Fruit fly (Drosophila melanogaster) whole organism, embryonic: ENCODE data around the gene CG8173.
A peak's percentile ranks its signal among the peaks of the same experiment; 100 is the strongest.

Experiments
- Aef1 ChIP-seq: fragments of 200-800 bp; sonication (Bioruptor generic); IDR thresholded peaks from 3 replicates; pipeline ENCODE4 v1.3.6; 2022; ENCODE audit warnings: missing biosample characterization, missing genetic modification characterization
- Bteb2 ChIP-seq: fragments of 200-800 bp; sonication (Bioruptor generic); optimal IDR thresholded peaks from 2 replicates; lab custom pipeline; 2016; ENCODE audit warnings: missing biosample characterization, missing genetic modification characterization
- CG10321 ChIP-seq: fragments of 200-800 bp; sonication (Bioruptor generic); IDR thresholded peaks from 2 replicates; pipeline ENCODE4 v1.3.6; 2022; ENCODE audit warnings: missing biosample characterization, missing genetic modification characterization
- CG12104 ChIP-seq: fragments of 200-800 bp; sonication (Bioruptor generic); optimal IDR thresholded peaks from 3 replicates; lab custom pipeline; 2016; ENCODE audit warnings: missing biosample characterization, missing genetic modification characterization
- CG12942 ChIP-seq: fragments of 200-800 bp; sonication (Bioruptor generic); optimal IDR thresholded peaks from 3 replicates; lab custom pipeline; 2016; ENCODE audit warnings: missing biosample characterization, missing genetic modification characterization
- CG14441 ChIP-seq: fragments of 200-800 bp; sonication (Bioruptor generic); IDR thresholded peaks from 2 replicates; pipeline ENCODE4 v1.3.6; 2022; ENCODE audit warnings: missing biosample characterization, missing genetic modification characterization
- CG17359 ChIP-seq: fragments of 200-800 bp; sonication (Bioruptor generic); optimal IDR thresholded peaks from 3 replicates; lab custom pipeline; 2018; ENCODE audit warnings: missing biosample characterization, mild to moderate bottlenecking, missing genetic modification characterization, moderate library complexity
- CG17912 ChIP-seq: fragments of 200-800 bp; sonication (Bioruptor generic); optimal IDR thresholded peaks from 2 replicates; lab custom pipeline; 2018; ENCODE audit warnings: missing biosample characterization, mild to moderate bottlenecking, missing genetic modification characterization
- CG18476 ChIP-seq: fragments of 200-800 bp; sonication (Bioruptor generic); optimal IDR thresholded peaks from 2 replicates; lab custom pipeline; 2016; ENCODE audit warnings: missing biosample characterization, mild to moderate bottlenecking, missing genetic modification characterization
- CG18764 ChIP-seq: fragments of 200-800 bp; sonication (Bioruptor generic); optimal IDR thresholded peaks from 3 replicates; lab custom pipeline; 2016; ENCODE audit warnings: missing biosample characterization, missing genetic modification characterization
- CG2678 ChIP-seq: fragments of 200-800 bp; sonication (Bioruptor generic); optimal IDR thresholded peaks from 3 replicates; lab custom pipeline; 2019; ENCODE audit warnings: missing biosample characterization, mild to moderate bottlenecking, missing genetic modification characterization, moderate library complexity
- CG30020 ChIP-seq: fragments of 200-800 bp; optimal IDR thresholded peaks from 2 replicates; lab custom pipeline; 2019; ENCODE audit warnings: missing biosample characterization, mild to moderate bottlenecking, missing genetic modification characterization, moderate library complexity
- CG31224 ChIP-seq: fragments of 200-800 bp; sonication (Bioruptor generic); IDR thresholded peaks from 2 replicates; pipeline ENCODE4 v1.3.6; 2022; ENCODE audit warnings: missing biosample characterization, missing genetic modification characterization
- CG32532 ChIP-seq: fragments of 200-800 bp; sonication (Bioruptor generic); IDR thresholded peaks from 2 replicates; pipeline ENCODE4 v1.3.6; 2022; ENCODE audit warnings: missing biosample characterization, missing genetic modification characterization
- CG4424 ChIP-seq: fragments of 200-800 bp; sonication (Bioruptor generic); optimal IDR thresholded peaks from 3 replicates; lab custom pipeline; 2016; ENCODE audit warnings: missing biosample characterization, missing genetic modification characterization
- CG6654 ChIP-seq: fragments of 200-800 bp; sonication (Bioruptor generic); optimal IDR thresholded peaks from 2 replicates; lab custom pipeline; 2017; ENCODE audit warnings: missing biosample characterization, mild to moderate bottlenecking, missing genetic modification characterization
- CG7786 ChIP-seq: fragments of 200-800 bp; sonication (Bioruptor generic); optimal IDR thresholded peaks from 2 replicates; lab custom pipeline; 2016; ENCODE audit warnings: missing biosample characterization, missing genetic modification characterization
- CG8281 ChIP-seq: fragments of 200-800 bp; sonication (Bioruptor generic); optimal IDR thresholded peaks from 2 replicates; lab custom pipeline; 2018; ENCODE audit warnings: missing biosample characterization, mild to moderate bottlenecking, missing genetic modification characterization, moderate library complexity
- CG9727 ChIP-seq: fragments of 200-800 bp; sonication (Bioruptor generic); optimal IDR thresholded peaks from 3 replicates; lab custom pipeline; 2017; ENCODE audit warnings: missing biosample characterization, mild to moderate bottlenecking, missing genetic modification characterization
- Camta ChIP-seq: fragments of 200-800 bp; sonication (Bioruptor generic); optimal IDR thresholded peaks from 2 replicates; lab custom pipeline; 2016; ENCODE audit warnings: missing biosample characterization, missing genetic modification characterization
- Dp ChIP-seq: fragments of 200-800 bp; sonication (Bioruptor generic); optimal IDR thresholded peaks from 2 replicates; lab custom pipeline; 2018; ENCODE audit warnings: missing biosample characterization, mild to moderate bottlenecking, missing genetic modification characterization, moderate library complexity
- Gug ChIP-seq: fragments of 200-800 bp; sonication (Bioruptor generic); IDR thresholded peaks from 4 replicates; pipeline ENCODE4 v1.3.6; 2022; ENCODE audit warnings: missing biosample characterization, missing genetic modification characterization
- HLHmδ ChIP-seq: fragments of 200-800 bp; sonication (Bioruptor generic); optimal IDR thresholded peaks from 2 replicates; lab custom pipeline; 2018; ENCODE audit warnings: missing biosample characterization, mild to moderate bottlenecking, missing genetic modification characterization, moderate library complexity
- Lim3 ChIP-seq: fragments of 200-800 bp; sonication (Bioruptor generic); IDR thresholded peaks from 2 replicates; pipeline ENCODE4 v1.3.6; 2022; ENCODE audit warnings: missing biosample characterization, missing genetic modification characterization
- MESR4 ChIP-seq: fragments of 200-800 bp; sonication (Bioruptor generic); optimal IDR thresholded peaks from 2 replicates; lab custom pipeline; 2018; ENCODE audit warnings: missing biosample characterization, mild to moderate bottlenecking, missing genetic modification characterization, moderate library complexity
- MTF-1 ChIP-seq: fragments of 200-800 bp; sonication (Bioruptor generic); optimal IDR thresholded peaks from 2 replicates; lab custom pipeline; 2018; ENCODE audit warnings: missing biosample characterization, mild to moderate bottlenecking, missing genetic modification characterization, borderline replicate concordance
- Max ChIP-seq: fragments of 200-800 bp; sonication (Bioruptor generic); optimal IDR thresholded peaks from 2 replicates; lab custom pipeline; 2016; ENCODE audit warnings: missing biosample characterization, mild to moderate bottlenecking, missing genetic modification characterization
- Nf-YB ChIP-seq: fragments of 200-800 bp; sonication (Bioruptor generic); optimal IDR thresholded peaks from 3 replicates; lab custom pipeline; 2019; ENCODE audit warnings: missing biosample characterization, mild to moderate bottlenecking, missing genetic modification characterization, moderate library complexity
- Side ChIP-seq: fragments of 200-800 bp; sonication (Bioruptor generic); optimal IDR thresholded peaks from 2 replicates; lab custom pipeline; 2016; ENCODE audit warnings: missing biosample characterization, missing genetic modification characterization
- Stat92E ChIP-seq, 3 experiments: fragments of >200 bp in 2 of 3; fragments of 200-800 bp in 1 of 3; sonication (Bioruptor generic) in 1 of 3; optimal IDR thresholded peaks; 2 replicates each; lab custom pipeline; 2017 to 2019; ENCODE audit warnings: missing biosample characterization in 3 of 3, missing genetic modification characterization in 3 of 3, mild to moderate bottlenecking in 1 of 3, moderate library complexity in 1 of 3
- ato ChIP-seq: fragments of 200-800 bp; sonication (Bioruptor generic); IDR thresholded peaks from 2 replicates; pipeline ENCODE4 v1.3.6; 2022; ENCODE audit warnings: missing biosample characterization, missing genetic modification characterization; ENCODE audit not compliant: partially characterized antibody
- bowl ChIP-seq: fragments of 200-800 bp; sonication (Bioruptor generic); IDR thresholded peaks from 2 replicates; pipeline ENCODE4 v1.3.6; 2022; ENCODE audit warnings: missing biosample characterization, missing genetic modification characterization
- cg ChIP-seq: fragments of 200-800 bp; sonication (Bioruptor generic); optimal IDR thresholded peaks from 3 replicates; lab custom pipeline; 2019; ENCODE audit warnings: missing biosample characterization, mild to moderate bottlenecking, missing genetic modification characterization, moderate library complexity
- chm ChIP-seq: fragments of 200-800 bp; sonication (Bioruptor generic); IDR thresholded peaks from 2 replicates; pipeline ENCODE4 v1.3.6; 2022; ENCODE audit warnings: missing biosample characterization, missing genetic modification characterization
- da ChIP-seq: fragments of 200-800 bp; sonication (Bioruptor generic); optimal IDR thresholded peaks from 2 replicates; lab custom pipeline; 2016; ENCODE audit warnings: missing biosample characterization, missing genetic modification characterization
- ems ChIP-seq: fragments of 200-800 bp; sonication (Bioruptor generic); optimal IDR thresholded peaks from 3 replicates; lab custom pipeline; 2016; ENCODE audit warnings: missing biosample characterization, missing genetic modification characterization
- nerfin-1 ChIP-seq: fragments of 200-800 bp; sonication (Bioruptor generic); optimal IDR thresholded peaks from 3 replicates; lab custom pipeline; 2019; ENCODE audit warnings: missing biosample characterization, mild to moderate bottlenecking, missing genetic modification characterization, moderate library complexity
- nerfin-2 ChIP-seq: fragments of 200-800 bp; sonication (Bioruptor generic); IDR thresholded peaks from 2 replicates; pipeline ENCODE4 v1.3.6; 2022; ENCODE audit warnings: missing biosample characterization, missing genetic modification characterization; ENCODE audit not compliant: partially characterized antibody
- nmo ChIP-seq: fragments of 200-800 bp; sonication (Bioruptor generic); optimal IDR thresholded peaks from 2 replicates; lab custom pipeline; 2018; ENCODE audit warnings: missing biosample characterization, mild to moderate bottlenecking, missing genetic modification characterization, moderate library complexity
- pros ChIP-seq: fragments of 200-800 bp; sonication (Bioruptor generic); optimal IDR thresholded peaks from 3 replicates; lab custom pipeline; 2019; ENCODE audit warnings: missing biosample characterization, mild to moderate bottlenecking, missing genetic modification characterization, moderate library complexity
- pzg ChIP-seq: fragments of 200-800 bp; sonication (Bioruptor generic); optimal IDR thresholded peaks from 3 replicates; lab custom pipeline; 2018; ENCODE audit warnings: missing biosample characterization, mild to moderate bottlenecking, missing genetic modification characterization, moderate library complexity
- ranshi ChIP-seq: fragments of 200-800 bp; sonication (Bioruptor generic); IDR thresholded peaks from 2 replicates; pipeline ENCODE4 v1.3.6; 2022; ENCODE audit warnings: missing biosample characterization, missing genetic modification characterization
- sc ChIP-seq, 3 experiments: fragments of >200 bp in 2 of 3; fragments of 200-800 bp in 1 of 3; sonication (Bioruptor generic) in 1 of 3; optimal IDR thresholded peaks; 2 replicates in 2 of 3; 3 replicates in 1 of 3; lab custom pipeline; 2017; ENCODE audit warnings: mild to moderate bottlenecking in 1 of 3, missing biosample characterization in 1 of 3, missing genetic modification characterization in 1 of 3, missing genetic modification reagents in 1 of 3
- sim ChIP-seq: fragments of 200-800 bp; sonication (Bioruptor generic); IDR thresholded peaks from 2 replicates; pipeline ENCODE4 v1.3.6; 2022; ENCODE audit warnings: missing biosample characterization, missing genetic modification characterization
- sna ChIP-seq: fragments of 200-800 bp; sonication (Bioruptor generic); IDR thresholded peaks from 2 replicates; pipeline ENCODE4 v1.3.6; 2022; ENCODE audit warnings: missing biosample characterization, missing genetic modification characterization; ENCODE audit not compliant: partially characterized antibody
- sug ChIP-seq: fragments of 200-800 bp; optimal IDR thresholded peaks from 2 replicates; lab custom pipeline; 2019; ENCODE audit warnings: missing biosample characterization, mild to moderate bottlenecking, missing genetic modification characterization, moderate library complexity
- vfl ChIP-seq: fragments of 200-800 bp; sonication (Bioruptor generic); optimal IDR thresholded peaks from 2 replicates; lab custom pipeline; 2016; ENCODE audit warnings: missing biosample characterization, missing genetic modification characterization
- yki ChIP-seq: fragments of >200 bp; optimal IDR thresholded peaks from 3 replicates; lab custom pipeline; 2018

Gene CG8173

DNA sequence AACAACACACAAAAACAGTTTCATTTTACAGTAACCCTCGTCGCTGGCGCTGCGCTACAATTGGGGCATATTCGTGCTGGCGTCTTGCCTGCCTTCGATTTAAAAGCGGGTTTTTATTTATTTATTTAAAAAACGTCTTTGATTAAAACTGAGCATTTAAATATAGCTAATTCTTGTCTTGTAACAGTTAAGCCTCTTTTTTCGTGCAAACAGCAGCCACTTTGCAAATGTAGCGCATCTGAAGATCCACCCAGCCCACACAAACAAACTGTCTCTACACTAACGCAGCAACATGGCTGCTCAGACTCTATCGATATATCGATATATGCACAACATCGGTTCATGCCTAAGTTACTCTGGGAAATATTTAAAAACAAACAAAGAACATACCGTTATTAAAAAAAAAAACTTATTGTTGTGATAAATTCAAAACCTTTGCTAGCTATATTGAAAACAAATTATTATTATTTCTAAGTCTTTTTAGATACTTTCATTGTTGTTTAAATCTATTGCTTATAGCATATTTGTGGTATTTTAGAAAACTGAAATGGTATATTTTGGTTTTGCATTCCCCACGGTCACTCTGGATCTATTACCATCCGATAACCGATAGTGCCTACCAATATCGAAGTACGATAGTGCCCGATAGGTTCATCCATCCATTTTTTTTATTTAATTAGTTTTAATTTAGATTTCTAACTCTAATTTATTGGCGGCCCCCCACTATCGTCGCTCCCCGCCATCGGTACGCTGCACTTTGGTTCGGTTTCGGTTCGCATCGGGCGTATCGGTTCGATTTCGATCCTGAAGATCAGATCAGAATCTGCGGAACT is 6.5 kb downstream of the CG8173 start, which contains the start of the genes CG8188 and par-6 (continued):
- peak; percentile 87 for TF ChIP-seq CG12942 (GFP tag; lab: Kevin White, UChicago)
- TF ChIP-seq Lim3 (GFP tag; lab: Robert Waterston, UW): 0 out of 2 replicates have a peak, but pooled peaks have one; percentile 55
- TF ChIP-seq ems: peak; percentile 89
- TF ChIP-seq Aef1 (GFP tag; lab: Robert Waterston, UW): peak; percentile 89
- TF ChIP-seq CG9727: peak; percentile 83
- peak; percentile 49 for TF ChIP-seq CG6654 (GFP tag; lab: Kevin White, UChicago)
- TF ChIP-seq HLHmδ: no peak
- no peak for TF ChIP-seq cg (GFP tag; lab: Kevin White, UChicago)
- TF ChIP-seq sna (GFP tag; lab: Robert Waterston, UW): peak; percentile 28
- TF ChIP-seq ranshi (GFP tag; lab: Robert Waterston, UW): peak; percentile 87
- peak; percentile 83 for TF ChIP-seq Camta
- peak; percentile 88 for TF ChIP-seq CG7786
- TF ChIP-seq CG17912: peak; percentile 74
- TF ChIP-seq yki (lab: Kevin White, UChicago): no peak
- peak; percentile 89 for TF ChIP-seq CG2678 (tag; lab: Kevin White, UChicago)
- TF ChIP-seq CG10321 (GFP tag; lab: Robert Waterston, UW): peak; percentile 58; the same call in 1 of the 2 replicates
- peak; percentile 26 for TF ChIP-seq Dp (GFP tag; lab: Kevin White, UChicago)
- TF ChIP-seq MTF-1 (GFP tag; lab: Kevin White, UChicago): peak; percentile 35
- peak; percentile 82 for TF ChIP-seq Side (GFP tag; lab: Kevin White, UChicago)
- peak; percentile 90 for TF ChIP-seq CG14441 (GFP tag; lab: Robert Waterston, UW)
- peak; percentile 90 for TF ChIP-seq CG32532
- TF ChIP-seq da (GFP tag; lab: Kevin White, UChicago): peak; percentile 71
- peak; percentile 87 for TF ChIP-seq CG4424 (GFP tag; lab: Kevin White, UChicago)
- TF ChIP-seq CG18764 (GFP tag; lab: Kevin White, UChicago): peak; percentile 68
- TF ChIP-seq nerfin-1 (tag; lab: Kevin White, UChicago): peak; percentile 74
- peak; percentile 58; the same call in 1 of the 2 replicates for TF ChIP-seq nerfin-2 (GFP tag; lab: Robert Waterston, UW)
- TF ChIP-seq ato (GFP tag; lab: Robert Waterston, UW): peak; percentile 28
- TF ChIP-seq Gug (GFP tag; lab: Robert Waterston, UW): peak; percentile 89
- peak; percentile 68 for TF ChIP-seq Max (GFP tag; lab: Kevin White, UChicago)
- TF ChIP-seq pros (GFP tag; lab: Kevin White, UChicago): no peak
- TF ChIP-seq CG31224 (GFP tag; lab: Robert Waterston, UW): peak; percentile 84
- peak; percentile 56 for TF ChIP-seq CG8281 (tag; lab: Kevin White, UChicago)
- TF ChIP-seq Nf-YB (GFP tag; lab: Kevin White, UChicago): peak; percentile 65
- no peak for TF ChIP-seq bowl (GFP tag; lab: Robert Waterston, UW)
- peak; percentile 84 for TF ChIP-seq sug (tag; lab: Kevin White, UChicago)
- peak; percentile 77 for TF ChIP-seq CG17359 (tag; lab: Kevin White, UChicago)
- peak; percentile 83 for TF ChIP-seq sim (GFP tag; lab: Robert Waterston, UW)
- peak; percentile 81 for TF ChIP-seq CG18476 (GFP tag; lab: Kevin White, UChicago)
- peak; percentile 74 for TF ChIP-seq chm
- TF ChIP-seq sc (optimal IDR thresholded peaks at IDR 0.05; lab: Kevin White, UChicago): no peak
- peak; percentile 53 for TF ChIP-seq sc (GFP tag; optimal IDR thresholded peaks at IDR 0.05; lab: Kevin White, UChicago)
- TF ChIP-seq vfl (GFP tag; lab: Kevin White, UChicago): peak; percentile 79
- TF ChIP-seq MESR4: peak; percentile 80
- TF ChIP-seq pzg (GFP tag; lab: Kevin White, UChicago): peak; percentile 47
- peak; percentile 57 for TF ChIP-seq CG30020 (tag; lab: Kevin White, UChicago)
- TF ChIP-seq Bteb2 (GFP tag; lab: Kevin White, UChicago): peak; percentile 76
- TF ChIP-seq nmo (GFP tag; lab: Kevin White, UChicago): peak; percentile 87
- peak in 1 of 3 experiments; percentile 18 for TF ChIP-seq Stat92E (GFP tag; optimal IDR thresholded peaks at IDR 0.05; lab: Kevin White, UChicago)
- TF ChIP-seq CG12104 (GFP tag; lab: Kevin White, UChicago): peak; percentile 69
